Fruit fly (Drosophila melanogaster) whole organism, embryonic: ENCODE measurements around the gene Gas8.

Experiments
- Bteb2 ChIP-seq: fragments of 200-800 bp; sonication (Bioruptor generic); optimal IDR thresholded peaks from 2 replicates; lab custom pipeline; 2016; ENCODE audit warnings: missing biosample characterization, missing genetic modification characterization
- CG10147 ChIP-seq: fragments of 200-800 bp; sonication (Bioruptor generic); optimal IDR thresholded peaks from 2 replicates; lab custom pipeline; 2019; ENCODE audit warnings: missing biosample characterization, mild to moderate bottlenecking, missing genetic modification characterization, moderate library complexity
- CG11398 ChIP-seq: fragments of 200-800 bp; sonication (Bioruptor generic); optimal IDR thresholded peaks from 2 replicates; lab custom pipeline; 2016; ENCODE audit warnings: missing biosample characterization, missing genetic modification characterization
- CG13123 ChIP-seq: fragments of 200-800 bp; sonication (Bioruptor generic); optimal IDR thresholded peaks from 2 replicates; lab custom pipeline; 2016; ENCODE audit warnings: missing biosample characterization, missing genetic modification characterization
- CG13287 ChIP-seq: fragments of 200-800 bp; sonication (Bioruptor generic); IDR thresholded peaks from 2 replicates; pipeline ENCODE4 v1.3.6; 2022; ENCODE audit warnings: missing biosample characterization, missing genetic modification characterization; ENCODE audit not compliant: partially characterized antibody
- CG13894 ChIP-seq: fragments of 200-800 bp; sonication (Bioruptor generic); optimal IDR thresholded peaks from 3 replicates; lab custom pipeline; 2018; ENCODE audit warnings: missing biosample characterization, mild to moderate bottlenecking, missing genetic modification characterization, moderate library complexity
- CG15073 ChIP-seq: fragments of 200-800 bp; sonication (Bioruptor generic); optimal IDR thresholded peaks from 2 replicates; lab custom pipeline; 2016; ENCODE audit warnings: missing biosample characterization, missing genetic modification characterization
- CG16779 ChIP-seq: fragments of 200-800 bp; sonication (Bioruptor generic); IDR thresholded peaks from 2 replicates; pipeline ENCODE4 v1.3.6; 2022; ENCODE audit warnings: missing biosample characterization, missing genetic modification characterization
- CG18262 ChIP-seq: fragments of 200-800 bp; optimal IDR thresholded peaks from 3 replicates; lab custom pipeline; 2019; ENCODE audit warnings: missing biosample characterization, mild to moderate bottlenecking, missing genetic modification characterization, moderate library complexity
- CG30403 ChIP-seq: fragments of 200-800 bp; sonication (Bioruptor generic); optimal IDR thresholded peaks from 3 replicates; lab custom pipeline; 2016; ENCODE audit warnings: missing biosample characterization, missing genetic modification characterization
- CG32532 ChIP-seq: fragments of 200-800 bp; sonication (Bioruptor generic); IDR thresholded peaks from 2 replicates; pipeline ENCODE4 v1.3.6; 2022; ENCODE audit warnings: missing biosample characterization, missing genetic modification characterization
- CG32772 ChIP-seq: fragments of 200-800 bp; sonication (Bioruptor generic); IDR thresholded peaks from 2 replicates; pipeline ENCODE4 v1.3.6; 2022; ENCODE audit warnings: missing biosample characterization, missing genetic modification characterization
- CG33557 ChIP-seq: fragments of 200-800 bp; sonication (Bioruptor generic); optimal IDR thresholded peaks from 2 replicates; lab custom pipeline; 2019; ENCODE audit warnings: missing biosample characterization, mild to moderate bottlenecking, missing genetic modification characterization, moderate library complexity
- CG5953 ChIP-seq: fragments of 200-800 bp; sonication (Bioruptor generic); IDR thresholded peaks from 2 replicates; pipeline ENCODE4 v1.3.6; 2022; ENCODE audit warnings: missing biosample characterization, missing genetic modification characterization
- CG6175 ChIP-seq: fragments of 200-800 bp; sonication (Bioruptor generic); IDR thresholded peaks from 3 replicates; pipeline ENCODE4 v1.3.6; 2022; ENCODE audit warnings: missing biosample characterization, missing genetic modification characterization
- CG6791 ChIP-seq: fragments of 200-800 bp; sonication (Bioruptor generic); IDR thresholded peaks from 3 replicates; pipeline ENCODE4 v1.3.6; 2022; ENCODE audit warnings: missing biosample characterization, missing genetic modification characterization; ENCODE audit not compliant: partially characterized antibody
- CG7271 ChIP-seq: fragments of 200-800 bp; sonication (Bioruptor generic); optimal IDR thresholded peaks from 2 replicates; lab custom pipeline; 2018; ENCODE audit warnings: missing biosample characterization, mild to moderate bottlenecking, missing genetic modification characterization, moderate library complexity
- CG7745 ChIP-seq: fragments of 200-800 bp; sonication (Bioruptor generic); optimal IDR thresholded peaks from 2 replicates; lab custom pipeline; 2018; ENCODE audit warnings: missing biosample characterization, mild to moderate bottlenecking, missing genetic modification characterization, moderate library complexity
- CG7963 ChIP-seq: fragments of 200-800 bp; sonication (Bioruptor generic); IDR thresholded peaks from 3 replicates; pipeline ENCODE4 v1.3.6; 2022; ENCODE audit warnings: missing biosample characterization, missing genetic modification characterization; ENCODE audit not compliant: partially characterized antibody
- CG9437 ChIP-seq: fragments of 200-800 bp; sonication (Bioruptor generic); optimal IDR thresholded peaks from 2 replicates; lab custom pipeline; 2018; ENCODE audit warnings: missing biosample characterization, mild to moderate bottlenecking, missing genetic modification characterization
- CkIIα-i1 ChIP-seq: fragments of 200-800 bp; sonication (Bioruptor generic); IDR thresholded peaks from 2 replicates; pipeline ENCODE4 v1.3.6; 2022; ENCODE audit warnings: missing biosample characterization, missing genetic modification characterization
- Dp ChIP-seq: fragments of 200-800 bp; sonication (Bioruptor generic); optimal IDR thresholded peaks from 2 replicates; lab custom pipeline; 2018; ENCODE audit warnings: missing biosample characterization, mild to moderate bottlenecking, missing genetic modification characterization, moderate library complexity
- Drgx ChIP-seq: fragments of 200-800 bp; sonication (Bioruptor generic); IDR thresholded peaks from 2 replicates; pipeline ENCODE4 v1.3.6; 2022; ENCODE audit warnings: missing biosample characterization, missing genetic modification characterization
- ERR ChIP-seq: fragments of 200-800 bp; sonication (Bioruptor generic); optimal IDR thresholded peaks from 2 replicates; lab custom pipeline; 2016; ENCODE audit warnings: missing biosample characterization, missing genetic modification characterization
- Gsc ChIP-seq: fragments of 200-800 bp; sonication (Bioruptor generic); IDR thresholded peaks from 2 replicates; pipeline ENCODE4 v1.3.6; 2022; ENCODE audit warnings: missing biosample characterization, missing genetic modification characterization
- HHEX ChIP-seq: fragments of 200-800 bp; sonication (Bioruptor generic); optimal IDR thresholded peaks from 3 replicates; lab custom pipeline; 2017; ENCODE audit warnings: missing biosample characterization, mild to moderate bottlenecking, missing genetic modification characterization, missing genetic modification reagents
- HLHmδ ChIP-seq: fragments of 200-800 bp; sonication (Bioruptor generic); optimal IDR thresholded peaks from 2 replicates; lab custom pipeline; 2018; ENCODE audit warnings: missing biosample characterization, mild to moderate bottlenecking, missing genetic modification characterization, moderate library complexity
- Lhr ChIP-seq: fragments of 200-800 bp; sonication (Bioruptor generic); optimal IDR thresholded peaks from 3 replicates; lab custom pipeline; 2017; ENCODE audit warnings: mild to moderate bottlenecking, missing biosample characterization, missing genetic modification reagents, missing genetic modification characterization
- Meics ChIP-seq: fragments of 200-800 bp; sonication (Bioruptor generic); optimal IDR thresholded peaks from 2 replicates; lab custom pipeline; 2017; ENCODE audit warnings: missing biosample characterization, mild to moderate bottlenecking, missing genetic modification characterization
- NfI ChIP-seq: fragments of 200-800 bp; sonication (Bioruptor generic); optimal IDR thresholded peaks from 3 replicates; lab custom pipeline; 2018; ENCODE audit warnings: missing biosample characterization, mild to moderate bottlenecking, missing genetic modification characterization, moderate library complexity
- Poxn ChIP-seq: fragments of 200-800 bp; sonication (Bioruptor generic); IDR thresholded peaks from 2 replicates; pipeline ENCODE4 v1.3.6; 2022; ENCODE audit warnings: missing biosample characterization, missing genetic modification characterization
- Rx ChIP-seq: fragments of 200-800 bp; sonication (Bioruptor generic); IDR thresholded peaks from 2 replicates; pipeline ENCODE4 v1.3.6; 2022; ENCODE audit warnings: missing biosample characterization, missing genetic modification characterization
- Sox102F ChIP-seq: fragments of 200-800 bp; sonication (Bioruptor generic); optimal IDR thresholded peaks from 2 replicates; lab custom pipeline; 2018; ENCODE audit warnings: missing biosample characterization, mild to moderate bottlenecking, missing genetic modification characterization, moderate library complexity
- Spps ChIP-seq: fragments of 200-800 bp; sonication (Bioruptor generic); optimal IDR thresholded peaks from 2 replicates; lab custom pipeline; 2018; ENCODE audit warnings: missing biosample characterization, mild to moderate bottlenecking, missing genetic modification characterization
- Usf ChIP-seq: fragments of 200-800 bp; sonication (Bioruptor generic); optimal IDR thresholded peaks from 2 replicates; lab custom pipeline; 2017; ENCODE audit warnings: missing genotype, missing biosample characterization, missing genetic modification characterization
- ash1 ChIP-seq: fragments of 200-800 bp; sonication (Bioruptor generic); optimal IDR thresholded peaks from 2 replicates; lab custom pipeline; 2018; ENCODE audit warnings: missing biosample characterization, mild to moderate bottlenecking, missing genetic modification characterization
- bbx ChIP-seq: fragments of 200-800 bp; sonication (Bioruptor generic); IDR thresholded peaks from 2 replicates; pipeline ENCODE4 v1.3.6; 2022; ENCODE audit warnings: missing biosample characterization, missing genetic modification characterization; ENCODE audit not compliant: partially characterized antibody
- br ChIP-seq: fragments of >200 bp; optimal IDR thresholded peaks from 2 replicates; lab custom pipeline; 2017
- bsh ChIP-seq, 2 experiments: fragments of 200-800 bp; sonication (Bioruptor generic); optimal IDR thresholded peaks; 2 replicates each; lab custom pipeline; 2017 to 2018; ENCODE audit warnings: mild to moderate bottlenecking in 2 of 2, missing biosample characterization in 2 of 2, missing genetic modification characterization in 2 of 2, moderate library complexity in 1 of 2
- exex ChIP-seq: fragments of 200-800 bp; sonication (Bioruptor generic); optimal IDR thresholded peaks from 4 replicates; lab custom pipeline; 2018; ENCODE audit warnings: missing biosample characterization, mild to moderate bottlenecking, missing genetic modification characterization, moderate library complexity
- gcm2 ChIP-seq: fragments of 200-800 bp; sonication (Bioruptor generic); optimal IDR thresholded peaks from 2 replicates; lab custom pipeline; 2016; ENCODE audit warnings: missing biosample characterization, missing genetic modification characterization
- inv ChIP-seq: fragments of 200-800 bp; sonication (Bioruptor generic); IDR thresholded peaks from 2 replicates; pipeline ENCODE4 v1.3.6; 2022; ENCODE audit warnings: missing biosample characterization, missing genetic modification characterization; ENCODE audit not compliant: partially characterized antibody
- ken ChIP-seq: fragments of 200-800 bp; sonication (Bioruptor generic); IDR thresholded peaks from 3 replicates; pipeline ENCODE4 v1.3.6; 2022; ENCODE audit warnings: missing biosample characterization, missing genetic modification characterization
- kni ChIP-seq: fragments of 200-800 bp; sonication (Bioruptor generic); optimal IDR thresholded peaks from 3 replicates; lab custom pipeline; 2017; ENCODE audit warnings: mild to moderate bottlenecking, missing biosample characterization, missing genetic modification reagents, missing genetic modification characterization
- lab ChIP-seq: fragments of 200-800 bp; sonication (Bioruptor generic); optimal IDR thresholded peaks from 3 replicates; lab custom pipeline; 2017; ENCODE audit warnings: missing biosample characterization, missing genetic modification characterization, mild to moderate bottlenecking, moderate library complexity, missing genetic modification reagents
- lov ChIP-seq, 2 experiments: fragments of 200-800 bp in 1 of 2; fragments of >200 bp in 1 of 2; sonication (Bioruptor generic) in 1 of 2; IDR thresholded peaks in 1 of 2; optimal IDR thresholded peaks in 1 of 2; 2 replicates in 1 of 2; 3 replicates in 1 of 2; pipeline versions ENCODE4 v1.3.6 to Lab custom; 2017 to 2022; ENCODE audit warnings: missing biosample characterization in 1 of 2, missing genetic modification characterization in 1 of 2
- nmo ChIP-seq: fragments of 200-800 bp; sonication (Bioruptor generic); optimal IDR thresholded peaks from 2 replicates; lab custom pipeline; 2018; ENCODE audit warnings: missing biosample characterization, mild to moderate bottlenecking, missing genetic modification characterization, moderate library complexity
- otp ChIP-seq: fragments of 200-800 bp; sonication (Bioruptor generic); IDR thresholded peaks from 3 replicates; pipeline ENCODE4, ENCODE4 v1.3.6; 2022; ENCODE audit warnings: missing biosample characterization, missing genetic modification characterization
- scrt ChIP-seq: fragments of 200-800 bp; sonication (Bioruptor generic); optimal IDR thresholded peaks from 2 replicates; lab custom pipeline; 2018; ENCODE audit warnings: missing biosample characterization, mild to moderate bottlenecking, missing genetic modification characterization, moderate library complexity
- sima ChIP-seq: fragments of 200-800 bp; sonication (Bioruptor generic); optimal IDR thresholded peaks from 2 replicates; lab custom pipeline; 2016; ENCODE audit warnings: missing biosample characterization, missing genetic modification characterization
- ssp ChIP-seq: fragments of 200-800 bp; sonication (Bioruptor generic); IDR thresholded peaks from 2 replicates; pipeline ENCODE4 v1.3.6; 2022; ENCODE audit warnings: missing biosample characterization, missing genetic modification characterization

Gas8 gene

dm6 chrX:3548568-3548967, 43.9 kb upstream of the Gas8 start (continued):
- TF ChIP-seq Rx (GFP tag; lab: Robert Waterston, UW) (no peak), CG6791 (GFP tag; lab: Robert Waterston, UW) (no peak), Spps (tag; lab: Kevin White, UChicago) (no peak), CG10147 (no peak), CG6175 (no peak), CG11398 (GFP tag; lab: Kevin White, UChicago) (no peak), Poxn (GFP tag; lab: Robert Waterston, UW) (no peak), CkIIα-i1 (GFP tag; lab: Robert Waterston, UW) (no peak), nmo (GFP tag; lab: Kevin White, UChicago) (no peak), gcm2 (GFP tag; lab: Kevin White, UChicago) (no peak), CG30403 (GFP tag; lab: Kevin White, UChicago) (peak; percentile 19), HHEX (GFP tag; lab: Kevin White, UChicago) (no peak), CG16779 (no peak), inv (GFP tag; lab: Robert Waterston, UW) (no peak), Meics (peak; percentile 27), lab (GFP tag; lab: Kevin White, UChicago) (peak; percentile 65), Sox102F (GFP tag; lab: Kevin White, UChicago) (peak; percentile 34), Usf (no peak), CG5953 (GFP tag; lab: Robert Waterston, UW) (no peak), bbx (no peak), exex (tag; lab: Kevin White, UChicago) (no peak), HLHmδ (GFP tag; lab: Kevin White, UChicago) (no peak), CG13287 (GFP tag; lab: Robert Waterston, UW) (no peak), CG32772 (GFP tag; lab: Robert Waterston, UW) (no peak), Gsc (GFP tag; lab: Robert Waterston, UW) (no peak), ash1 (GFP tag; lab: Kevin White, UChicago) (no peak), Lhr (GFP tag; lab: Kevin White, UChicago) (no peak), kni (no peak), scrt (GFP tag; lab: Kevin White, UChicago) (peak; percentile 3), CG15073 (GFP tag; lab: Kevin White, UChicago) (no peak), CG32532 (GFP tag; lab: Robert Waterston, UW) (no peak), br (no peak), CG7963 (no peak), Dp (GFP tag; lab: Kevin White, UChicago) (no peak), sima (GFP tag; lab: Kevin White, UChicago) (no peak), lov (optimal IDR thresholded peaks at IDR 0.05; lab: Kevin White, UChicago) (no peak), lov (GFP tag; IDR thresholded peaks at IDR 0.05; lab: Robert Waterston, UW) (no peak), CG33557 (GFP tag; lab: Kevin White, UChicago) (no peak), Drgx (GFP tag; lab: Robert Waterston, UW) (no peak), CG7271 (tag; lab: Kevin White, UChicago) (no peak), bsh (GFP tag; optimal IDR thresholded peaks at IDR 0.05; lab: Kevin White, UChicago) (peak in 1 of 2 experiments; percentile 3), Bteb2 (GFP tag; lab: Kevin White, UChicago) (no peak), NfI (peak; percentile 8), CG7745 (tag; lab: Kevin White, UChicago) (no peak), CG18262 (no peak), CG13123 (GFP tag; lab: Kevin White, UChicago) (no peak), CG9437 (GFP tag; lab: Kevin White, UChicago) (no peak), ssp (no peak), CG13894 (tag; lab: Kevin White, UChicago) (no peak), ken (no peak), otp (GFP tag; lab: Robert Waterston, UW) (no peak), ERR (GFP tag; lab: Kevin White, UChicago) (no peak)
